Worm (Caenorhabditis elegans) whole organism, L4 larva: ENCODE measurements around the gene mcu-1.

Experiments used
- F26F4.8 ChIP-seq: fragments of 200-800 bp; sonication (Bioruptor generic); conservative IDR thresholded peaks from 2 replicates; pipeline ENCODE4 v1.3.6; 2022; ENCODE audit warnings: missing genetic modification characterization, missing compliant biosample characterization
- F44E2.7 ChIP-seq: fragments of 200-800 bp; sonication (Bioruptor generic); IDR thresholded peaks from 2 replicates; pipeline ENCODE4 v2.1.2; 2022; ENCODE audit warnings: missing genetic modification characterization, missing compliant biosample characterization
- F49E8.2 ChIP-seq: sonication (generic microtip); optimal IDR thresholded peaks from 2 replicates; lab custom pipeline; 2016; ENCODE audit warnings: missing compliant biosample characterization, mild to moderate bottlenecking, missing genetic modification characterization, borderline replicate concordance
- T20F7.1 ChIP-seq: fragments of 200-800 bp; sonication (Bioruptor generic); optimal IDR thresholded peaks from 2 replicates; lab custom pipeline; 2018; ENCODE audit warnings: mild to moderate bottlenecking, missing genetic modification characterization, missing compliant biosample characterization
- Y105C5A.15 ChIP-seq: fragments of 200-800 bp; sonication (Bioruptor generic); IDR thresholded peaks from 2 replicates; pipeline ENCODE4 v1.3.6; 2022; ENCODE audit warnings: missing genetic modification characterization, missing compliant biosample characterization
- Y48G9A.11 ChIP-seq: fragments of 200-800 bp; sonication (Bioruptor generic); IDR thresholded peaks from 2 replicates; pipeline ENCODE4 v1.3.6; 2022; ENCODE audit warnings: missing genetic modification reagents, missing genetic modification characterization, missing compliant biosample characterization
- Y5F2A.4 ChIP-seq: fragments of 200-800 bp; sonication (Bioruptor generic); optimal IDR thresholded peaks from 2 replicates; lab custom pipeline; 2018; ENCODE audit warnings: mild to moderate bottlenecking, missing genetic modification characterization, missing compliant biosample characterization
- ZK337.2 ChIP-seq: fragments of 200-800 bp; sonication (Bioruptor generic); IDR thresholded peaks from 2 replicates; pipeline ENCODE4 v1.3.6; 2022; ENCODE audit warnings: missing genetic modification reagents, missing genetic modification characterization, missing compliant biosample characterization
- ZK546.5 ChIP-seq, 2 experiments: sonication (generic microtip); optimal IDR thresholded peaks; 2 replicates each; lab custom pipeline; 2017; ENCODE audit warnings: missing biosample characterization in 2 of 2, missing genetic modification characterization in 2 of 2
- aha-1 ChIP-seq: fragments of 150-350 bp; peaks from one replicate; lab custom pipeline; 2014; ENCODE audit warnings: missing biosample characterization, missing genetic modification characterization
- aly-2 ChIP-seq: sonication (generic microtip); optimal IDR thresholded peaks from 2 replicates; lab custom pipeline; 2018; ENCODE audit warnings: missing biosample characterization, missing genetic modification characterization
- ama-1 ChIP-seq: fragments of 150-350 bp; optimal IDR thresholded peaks from 2 replicates; lab custom pipeline; 2014; ENCODE audit warnings: inconsistent platforms, mixed read lengths
- cey-2 ChIP-seq: sonication (generic microtip); optimal IDR thresholded peaks from 3 replicates; lab custom pipeline; 2017; ENCODE audit warnings: missing genetic modification characterization, mild to moderate bottlenecking, missing compliant biosample characterization, antibody characterized with exemption, borderline replicate concordance; ENCODE audit not compliant: insufficient read depth
- daf-8 ChIP-seq: fragments of 200-800 bp; sonication (Bioruptor generic); IDR thresholded peaks from 2 replicates; pipeline ENCODE4 v1.3.6; 2022; ENCODE audit warnings: missing genetic modification characterization, missing compliant biosample characterization
- dmd-6 ChIP-seq: fragments of 200-800 bp; sonication (Bioruptor generic); IDR thresholded peaks from 2 replicates; pipeline ENCODE4 v1.3.6; 2022; ENCODE audit warnings: missing genetic modification reagents, missing genetic modification characterization, missing compliant biosample characterization
- dmd-8 ChIP-seq: fragments of 200-800 bp; sonication (Bioruptor generic); IDR thresholded peaks from 2 replicates; pipeline ENCODE4 v1.3.6; 2022; ENCODE audit warnings: missing genetic modification characterization, missing compliant biosample characterization
- dmd-9 ChIP-seq: fragments of 200-800 bp; sonication (Bioruptor generic); IDR thresholded peaks from 2 replicates; pipeline ENCODE4 v1.3.6; 2022; ENCODE audit warnings: missing genetic modification reagents, missing genetic modification characterization, missing compliant biosample characterization
- duxl-1 ChIP-seq: sonication (generic microtip); optimal IDR thresholded peaks from 2 replicates; lab custom pipeline; 2016; ENCODE audit warnings: mild to moderate bottlenecking, missing genetic modification characterization, moderate library complexity, missing compliant biosample characterization; ENCODE audit not compliant: poor library complexity
- dve-1 ChIP-seq: sonication (generic microtip); optimal IDR thresholded peaks from 2 replicates; lab custom pipeline; 2017; ENCODE audit warnings: antibody characterized with exemption, mild to moderate bottlenecking, missing genetic modification characterization, missing compliant biosample characterization; ENCODE audit not compliant: insufficient read depth
- egl-43 ChIP-seq: fragments of 200-800 bp; sonication (Bioruptor generic); IDR thresholded peaks from 2 replicates; pipeline ENCODE4 v1.3.6; 2022; ENCODE audit warnings: missing genetic modification reagents, missing genetic modification characterization, missing compliant biosample characterization
- fkh-10 ChIP-seq: fragments of 150-350 bp; optimal IDR thresholded peaks from 2 replicates; lab custom pipeline; 2014; ENCODE audit warnings: missing biosample characterization, missing genetic modification reagents, missing genetic modification characterization
- fos-1 ChIP-seq: fragments of 150-350 bp; optimal IDR thresholded peaks from 2 replicates; lab custom pipeline; 2014; ENCODE audit warnings: missing biosample characterization, missing genetic modification characterization
- gei-8 ChIP-seq: fragments of 200-800 bp; sonication (Bioruptor generic); optimal IDR thresholded peaks from 2 replicates; lab custom pipeline; 2018; ENCODE audit warnings: mild to moderate bottlenecking, missing genetic modification characterization, missing compliant biosample characterization
- hif-1 ChIP-seq, 2 experiments: sonication (generic microtip); optimal IDR thresholded peaks; 2 replicates each; lab custom pipeline; 2016 to 2017; ENCODE audit warnings: missing compliant biosample characterization in 2 of 2, missing genetic modification characterization in 2 of 2, missing genetic modification reagents in 2 of 2, missing genotype in 2 of 2, mild to moderate bottlenecking in 1 of 2
- hlh-11 ChIP-seq: fragments of 200-800 bp; sonication (Bioruptor generic); optimal IDR thresholded peaks from 2 replicates; lab custom pipeline; 2018; ENCODE audit warnings: mild to moderate bottlenecking, missing genetic modification characterization, missing compliant biosample characterization
- hlh-30 ChIP-seq: sonication (generic microtip); optimal IDR thresholded peaks from 2 replicates; lab custom pipeline; 2017; ENCODE audit warnings: antibody characterized with exemption, mild to moderate bottlenecking, missing genetic modification characterization, missing compliant biosample characterization; ENCODE audit not compliant: insufficient read depth
- lin-1 ChIP-seq: fragments of 200-800 bp; sonication (Bioruptor generic); IDR thresholded peaks from 2 replicates; pipeline ENCODE4 v1.3.6; 2022; ENCODE audit warnings: missing genetic modification reagents, missing genetic modification characterization, missing compliant biosample characterization
- lin-38 ChIP-seq: fragments of 200-800 bp; sonication (Bioruptor generic); IDR thresholded peaks from 2 replicates; pipeline ENCODE4 v1.3.6; 2022; ENCODE audit warnings: missing genetic modification reagents, missing genetic modification characterization, missing compliant biosample characterization
- lsy-2 ChIP-seq, 2 experiments: fragments of 150-350 bp in 1 of 2; sonication (generic microtip) in 1 of 2; optimal IDR thresholded peaks; 2 replicates each; lab custom pipeline; 2014 to 2017; ENCODE audit warnings: missing biosample characterization in 2 of 2, missing genetic modification characterization in 2 of 2
- mdl-1 ChIP-seq, 2 experiments: fragments of 150-350 bp in 1 of 2; sonication (generic microtip) in 1 of 2; optimal IDR thresholded peaks; 2 replicates each; lab custom pipeline; 2014 to 2017; ENCODE audit warnings: missing biosample characterization in 2 of 2, missing genetic modification characterization in 2 of 2
- mdt-29 ChIP-seq: fragments of 200-800 bp; sonication (Bioruptor generic); IDR thresholded peaks from 2 replicates; pipeline ENCODE4 v1.3.6; 2022; ENCODE audit warnings: missing genetic modification reagents, missing genetic modification characterization, missing compliant biosample characterization
- mep-1 ChIP-seq: fragments of 150-350 bp; sonication (generic microtip); optimal IDR thresholded peaks from 3 replicates; lab custom pipeline; 2014; ENCODE audit warnings: missing biosample characterization, missing genetic modification characterization
- mes-2 ChIP-seq: sonication (generic microtip); optimal IDR thresholded peaks from 2 replicates; lab custom pipeline; 2016; ENCODE audit warnings: missing genotype, mild to moderate bottlenecking, missing genetic modification characterization, missing compliant biosample characterization; ENCODE audit not compliant: poor library complexity, severe bottlenecking
- nhr-237 ChIP-seq: sonication (generic microtip); optimal IDR thresholded peaks from 2 replicates; lab custom pipeline; 2017; ENCODE audit warnings: missing biosample characterization, missing genetic modification characterization
- nhr-48 ChIP-seq: sonication (generic microtip); optimal IDR thresholded peaks from 2 replicates; lab custom pipeline; 2016; ENCODE audit warnings: mild to moderate bottlenecking, missing genetic modification characterization, missing compliant biosample characterization
- pha-4 ChIP-seq, 2 experiments: fragments of 150-350 bp in 1 of 2; fragments of 200-800 bp in 1 of 2; sonication (Bioruptor generic) in 1 of 2; IDR thresholded peaks in 1 of 2; optimal IDR thresholded peaks in 1 of 2; 2 replicates each; pipeline versions ENCODE4 v1.3.6 to Lab custom; 2014 to 2022; ENCODE audit warnings: missing genetic modification characterization in 2 of 2, missing genetic modification reagents in 2 of 2, missing biosample characterization in 1 of 2, missing compliant biosample characterization in 1 of 2
- php-3 ChIP-seq: fragments of 200-800 bp; sonication (Bioruptor generic); IDR thresholded peaks from 2 replicates; pipeline ENCODE4 v1.3.6; 2022; ENCODE audit warnings: missing genetic modification reagents, missing genetic modification characterization, missing compliant biosample characterization
- rbr-2 ChIP-seq: sonication (generic microtip); optimal IDR thresholded peaks from 2 replicates; lab custom pipeline; 2016; ENCODE audit warnings: missing genotype, missing genetic modification characterization, missing compliant biosample characterization
- snpc-1.2 ChIP-seq: fragments of 200-800 bp; sonication (Bioruptor generic); IDR thresholded peaks from 2 replicates; pipeline ENCODE4 v1.3.6; 2022; ENCODE audit warnings: missing genetic modification reagents, missing genetic modification characterization, missing compliant biosample characterization
- spr-1 ChIP-seq: sonication (generic microtip); optimal IDR thresholded peaks from 2 replicates; lab custom pipeline; 2016; ENCODE audit warnings: mild to moderate bottlenecking, missing genetic modification characterization, missing compliant biosample characterization
- unc-130 ChIP-seq: sonication (generic microtip); optimal IDR thresholded peaks from 2 replicates; lab custom pipeline; 2016; ENCODE audit warnings: missing genetic modification reagents, missing genetic modification characterization, missing compliant biosample characterization
- unc-39 ChIP-seq: sonication (generic microtip); optimal IDR thresholded peaks from 2 replicates; lab custom pipeline; 2017; ENCODE audit warnings: missing biosample characterization, missing genetic modification characterization
- unc-62 ChIP-seq, 3 experiments: fragments of 150-350 bp in 1 of 3; sonication (generic microtip); optimal IDR thresholded peaks in 2 of 3; peaks in 1 of 3; 1 replicate in 1 of 3; 2 replicates in 2 of 3; lab custom pipeline; 2014 to 2017; ENCODE audit warnings: missing biosample characterization in 3 of 3, missing genetic modification characterization in 3 of 3, missing genetic modification reagents in 3 of 3, missing genotype in 1 of 3
- zfp-2 ChIP-seq: sonication (generic microtip); optimal IDR thresholded peaks from 2 replicates; lab custom pipeline; 2016; ENCODE audit warnings: mild to moderate bottlenecking, missing genetic modification characterization, missing compliant biosample characterization
- zip-11 ChIP-seq: fragments of 200-800 bp; sonication (Bioruptor generic); IDR thresholded peaks from 2 replicates; pipeline ENCODE4 v1.3.6; 2022; ENCODE audit warnings: missing genetic modification characterization, missing compliant biosample characterization
- ztf-11 ChIP-seq: fragments of 150-350 bp; optimal IDR thresholded peaks from 2 replicates; lab custom pipeline; 2014; ENCODE audit warnings: missing biosample characterization, missing genetic modification characterization

mcu-1 gene

DNA sequence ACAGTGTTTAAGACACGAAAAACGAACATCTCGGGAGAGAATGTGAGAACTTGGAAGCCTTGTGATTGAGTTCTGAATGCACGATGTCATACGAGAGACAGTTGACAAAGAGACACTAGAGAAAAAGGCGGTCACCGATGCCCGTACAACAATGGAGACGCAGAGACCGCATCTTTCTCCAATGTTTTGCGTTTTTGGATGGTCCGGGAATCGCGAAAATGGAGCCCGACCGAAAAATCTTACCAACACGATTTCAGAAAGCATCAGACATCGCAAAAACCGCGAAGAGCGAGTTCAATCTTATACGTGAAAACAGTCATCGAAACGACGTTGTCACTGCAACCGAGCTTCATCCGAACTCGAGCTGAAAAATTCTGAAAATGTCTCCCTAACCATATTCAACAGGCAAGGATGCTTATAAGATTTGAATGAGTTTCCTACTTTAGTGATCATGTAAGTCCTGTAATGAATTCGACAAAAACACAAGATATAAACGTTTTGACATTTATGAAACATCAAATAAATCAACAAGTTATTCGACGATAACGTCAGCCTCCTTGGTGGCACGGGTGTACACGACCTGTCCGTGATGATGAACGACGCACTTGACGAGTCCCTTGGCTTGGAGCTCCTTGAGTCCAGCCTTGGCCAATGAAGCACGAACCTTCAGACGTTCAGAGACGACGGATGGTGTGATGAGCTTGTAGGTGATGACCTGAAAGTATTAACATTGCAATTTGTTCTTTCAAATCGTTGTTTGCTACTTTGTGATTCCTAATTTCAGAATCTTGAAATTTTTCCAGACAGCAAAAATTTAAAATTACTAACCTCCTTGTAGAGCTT is 7.8 kb upstream of the mcu-1 start, which contains the start of gene inx-7:
Gene inx-7 (minus strand): TSS at position 37 of the 843 bp plus-strand sequence.
- TF ChIP-seq Y5F2A.4, result peak; percentile 27
- peak; percentile 32; the same call in 1 of the 2 replicates for TF ChIP-seq mdt-29 (GFP tag; lab: Robert Waterston, UW)
- TF ChIP-seq nhr-237 (tag; lab: Kevin White, UChicago), result no peak
- no peak for TF ChIP-seq gei-8 (GFP tag; lab: Kevin White, UChicago)
- no peak for TF ChIP-seq nhr-48 (tag; lab: Kevin White, UChicago)
- peak; percentile 70 for TF ChIP-seq unc-130 (GFP tag; lab: Kevin White, UChicago)
- no peak for TF ChIP-seq ZK546.5 (tag; optimal IDR thresholded peaks at IDR 0.05; lab: Kevin White, UChicago)
- peak; percentile 35 for TF ChIP-seq rbr-2 (tag; lab: Kevin White, UChicago)
- TF ChIP-seq dmd-6, result peak; percentile 18; the same call in 1 of the 2 replicates
- TF ChIP-seq fkh-10 (GFP tag; lab: Kevin White, UChicago), result no peak
- TF ChIP-seq lin-38 (GFP tag; lab: Robert Waterston, UW), result peak; percentile 59
- TF ChIP-seq dmd-8 (GFP tag; lab: Robert Waterston, UW), result 0 out of 2 replicates have a peak, but pooled peaks have one; percentile 63
- TF ChIP-seq zfp-2 (tag; lab: Kevin White, UChicago), result no peak
- TF ChIP-seq F49E8.2 (tag; lab: Kevin White, UChicago), result peak; percentile 80
- TF ChIP-seq spr-1 (tag; lab: Kevin White, UChicago), result no peak
- TF ChIP-seq F26F4.8 (GFP tag; lab: Robert Waterston, UW), result 0 out of 2 replicates have a peak, but pooled peaks have one; percentile 48
- 0 out of 2 replicates have a peak, but pooled peaks have one; percentile 6 for TF ChIP-seq zip-11 (GFP tag; lab: Robert Waterston, UW)
- TF ChIP-seq daf-8 (GFP tag; lab: Robert Waterston, UW), result no peak
- TF ChIP-seq aha-1 (tag; lab: Kevin White, UChicago), result peak; percentile 95
- TF ChIP-seq unc-39 (tag; lab: Kevin White, UChicago), result no peak
- TF ChIP-seq F44E2.7 (GFP tag; lab: Robert Waterston, UW), result 0 out of 2 replicates have a peak, but pooled peaks have one; percentile 2
- TF ChIP-seq hlh-11 (tag; lab: Kevin White, UChicago), result no peak
- 0 out of 2 replicates have a peak, but pooled peaks have one; percentile 42 for TF ChIP-seq Y105C5A.15 (GFP tag; lab: Robert Waterston, UW)
- peak; percentile 55 for TF ChIP-seq php-3 (GFP tag; lab: Robert Waterston, UW)
- no peak for TF ChIP-seq dmd-9 (GFP tag; lab: Robert Waterston, UW)
- TF ChIP-seq lsy-2 (tag; optimal IDR thresholded peaks at IDR 0.05; lab: Kevin White, UChicago), result peak in 1 of 2 experiments; percentile 54
- peak; percentile 69; the same call in 1 of the 2 replicates for TF ChIP-seq lin-1 (GFP tag; lab: Robert Waterston, UW)
- TF ChIP-seq unc-62 (GFP tag; optimal IDR thresholded peaks at IDR 0.05 in 1 of 2; lab: Kevin White, UChicago), result peak in 1 of 2 experiments; percentile 83
- TF ChIP-seq unc-62 (tag; optimal IDR thresholded peaks at IDR 0.05; lab: Kevin White, UChicago), result no peak
- no peak for TF ChIP-seq ztf-11
- no peak for TF ChIP-seq T20F7.1 (GFP tag; lab: Kevin White, UChicago)
- peak; percentile 26 for TF ChIP-seq mes-2 (tag; lab: Kevin White, UChicago)
- no peak for TF ChIP-seq hif-1 (tag; optimal IDR thresholded peaks at IDR 0.05; lab: Kevin White, UChicago)
- TF ChIP-seq Y48G9A.11 (GFP tag; lab: Robert Waterston, UW), result peak; percentile 70
- no peak for TF ChIP-seq ZK337.2 (GFP tag; lab: Robert Waterston, UW)
- TF ChIP-seq cey-2 (tag; lab: Kevin White, UChicago), result no peak
- TF ChIP-seq mdl-1 (tag; optimal IDR thresholded peaks at IDR 0.05; lab: Kevin White, UChicago), result no peak
- TF ChIP-seq pha-4 (GFP tag; IDR thresholded peaks at IDR 0.05; lab: Robert Waterston, UW), result peak; percentile 49; the same call in 1 of the 2 replicates
- no peak for TF ChIP-seq pha-4 (tag; optimal IDR thresholded peaks at IDR 0.05; lab: Kevin White, UChicago)
- TF ChIP-seq hlh-30, result peak; percentile 84
- peak; percentile 36 for TF ChIP-seq ama-1 (lab: Kevin White, UChicago)
- peak; percentile 97 for TF ChIP-seq snpc-1.2
- TF ChIP-seq mep-1 (tag; lab: Kevin White, UChicago), result no peak
- TF ChIP-seq duxl-1, result peak; percentile 47
- no peak for TF ChIP-seq fos-1 (tag; lab: Kevin White, UChicago)
- TF ChIP-seq egl-43 (GFP tag; lab: Robert Waterston, UW), result peak; percentile 66; the same call in 1 of the 2 replicates
- TF ChIP-seq dve-1 (tag; lab: Kevin White, UChicago), result peak; percentile 34
- TF ChIP-seq aly-2 (tag; lab: Kevin White, UChicago), result peak; percentile 26
